Worm (Caenorhabditis elegans): ENCODE measurements around the gene T20G5.12.

Gene T20G5.12

DNA sequence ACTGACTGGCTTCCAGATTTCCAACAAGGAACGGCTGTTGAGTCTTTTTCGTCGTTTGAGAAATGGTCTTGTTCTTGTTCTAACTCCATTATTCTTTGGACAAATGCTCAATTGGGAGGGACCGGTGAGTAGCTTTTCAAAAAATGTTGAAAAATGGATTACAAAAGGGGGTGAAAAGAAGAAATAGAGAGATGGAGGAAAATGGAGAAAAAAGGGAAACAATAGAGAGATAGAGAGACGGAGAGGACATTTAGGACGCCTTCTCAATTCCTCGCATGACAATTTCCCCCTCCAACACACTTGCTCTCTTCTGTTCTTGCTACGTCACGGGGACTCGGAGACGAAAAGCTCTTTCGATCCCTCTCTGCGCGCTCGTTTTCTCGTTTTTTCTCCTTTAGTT lies 48.4 kb upstream of the T20G5.12 start (continued):
- TF ChIP-seq dpl-1 (GFP tag; optimal IDR thresholded peaks at IDR 0.05) = peak in 1 of 3 experiments; percentile 5
- peak; percentile 46 for TF ChIP-seq tbx-2 (tag; optimal IDR thresholded peaks at IDR 0.05)
- no peak for TF ChIP-seq skn-1 (tag; optimal IDR thresholded peaks at IDR 0.05)
- TF ChIP-seq jun-1 (tag; optimal IDR thresholded peaks at IDR 0.05) = no peak
- peak; percentile 14 for TF ChIP-seq C16A3.4 (tag; optimal IDR thresholded peaks at IDR 0.05)
- TF ChIP-seq ceh-63 (GFP tag; optimal IDR thresholded peaks at IDR 0.05) = no peak
- TF ChIP-seq lin-39 (tag; optimal IDR thresholded peaks at IDR 0.05) = no peak
- no peak for TF ChIP-seq ztf-11 (tag; optimal IDR thresholded peaks at IDR 0.05)
- TF ChIP-seq C34B4.2 (tag; optimal IDR thresholded peaks at IDR 0.05) = no peak
- TF ChIP-seq nhr-47 (tag; optimal IDR thresholded peaks at IDR 0.05) = peak; percentile 19
- no peak for TF ChIP-seq unc-130 (tag; optimal IDR thresholded peaks at IDR 0.05)
- peak; percentile 79 for TF ChIP-seq fkh-10 (GFP tag; optimal IDR thresholded peaks at IDR 0.05)
- no peak for TF ChIP-seq mef-2 (tag; optimal IDR thresholded peaks at IDR 0.05)
- TF ChIP-seq unc-30 (tag; optimal IDR thresholded peaks at IDR 0.05) = no peak
- TF ChIP-seq snpc-4 (tag; optimal IDR thresholded peaks at IDR 0.05) = peak; percentile 7
- peak; percentile 52 for TF ChIP-seq snu-23 (GFP tag; optimal IDR thresholded peaks at IDR 0.05)
- TF ChIP-seq grh-1 (GFP tag; IDR thresholded peaks at IDR 0.05) = no peak
- peak in 2 of 3 experiments; percentile 7 to 71 for TF ChIP-seq ceh-82 (tag; optimal IDR thresholded peaks at IDR 0.05)
- no peak for TF ChIP-seq mab-9 (GFP tag; IDR thresholded peaks at IDR 0.05)
- no peak for TF ChIP-seq mep-1 (tag; optimal IDR thresholded peaks at IDR 0.05)
- no peak for TF ChIP-seq nhr-12 (tag; optimal IDR thresholded peaks at IDR 0.05)
- peak; percentile 7 for TF ChIP-seq egl-13 (tag; optimal IDR thresholded peaks at IDR 0.05)
- TF ChIP-seq ceh-8 (GFP tag; optimal IDR thresholded peaks at IDR 0.05) = peak; percentile 49
- TF ChIP-seq unc-98 (GFP tag; IDR thresholded peaks at IDR 0.05) = no peak
- TF ChIP-seq xbp-1 (tag; optimal IDR thresholded peaks at IDR 0.05) = peak; percentile 1
- TF ChIP-seq sox-4 (tag; optimal IDR thresholded peaks at IDR 0.05) = no peak
- no peak for TF ChIP-seq nhr-90 (tag; optimal IDR thresholded peaks at IDR 0.05; ENCODE audit: poor library complexity)
- TF ChIP-seq nhr-76 (tag; optimal IDR thresholded peaks at IDR 0.05) = no peak
- TF ChIP-seq unc-86 (tag; optimal IDR thresholded peaks at IDR 0.05) = peak; percentile 50
- TF ChIP-seq swsn-7 (tag; optimal IDR thresholded peaks at IDR 0.05) = peak; percentile 35
- TF ChIP-seq hpl-2 (GFP tag; optimal IDR thresholded peaks at IDR 0.05) = no peak

DNA sequence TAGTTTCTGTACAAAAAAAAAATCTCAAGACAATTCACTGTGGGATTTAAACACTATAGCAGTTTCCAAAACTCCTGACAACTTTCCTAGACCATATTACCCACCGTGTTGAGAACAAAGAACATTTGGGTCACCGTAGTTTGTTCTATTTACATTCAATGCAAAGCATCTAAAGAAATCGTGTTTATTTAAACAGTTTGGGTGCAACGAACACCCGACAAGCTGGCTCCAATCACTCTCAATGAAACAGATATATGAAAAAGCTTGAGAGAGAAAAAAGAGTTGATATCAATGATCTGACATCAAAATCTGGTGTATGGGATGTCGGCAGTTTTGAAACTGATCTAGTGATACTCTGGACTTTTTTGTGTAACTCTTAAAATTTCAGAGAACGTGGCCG lies 46.4 kb upstream of the T20G5.12 start:
- TF ChIP-seq nhr-71 (tag; optimal IDR thresholded peaks at IDR 0.05) = peak; percentile 73
- TF ChIP-seq snu-23 (GFP tag; optimal IDR thresholded peaks at IDR 0.05) = peak; percentile 15
- TF ChIP-seq ztf-4 (tag; optimal IDR thresholded peaks at IDR 0.05) = peak; percentile 29
- peak; percentile 42 for TF ChIP-seq tbx-2 (tag; optimal IDR thresholded peaks at IDR 0.05)
- peak; percentile 34 for TF ChIP-seq lin-14 (GFP tag; optimal IDR thresholded peaks at IDR 0.05)
- peak; percentile 22; the same call in 1 of the 2 replicates for TF ChIP-seq nhr-19 (GFP tag; conservative IDR thresholded peaks at IDR 0.05)
- TF ChIP-seq nhr-28 (tag; optimal IDR thresholded peaks at IDR 0.05) = no peak
- no peak for TF ChIP-seq zip-4 (GFP tag; optimal IDR thresholded peaks at IDR 0.05)
- TF ChIP-seq lsy-2 (tag; optimal IDR thresholded peaks at IDR 0.05) = peak; percentile 14 to 16
- TF ChIP-seq nhr-20 (tag; optimal IDR thresholded peaks at IDR 0.05) = peak; percentile 5

DNA sequence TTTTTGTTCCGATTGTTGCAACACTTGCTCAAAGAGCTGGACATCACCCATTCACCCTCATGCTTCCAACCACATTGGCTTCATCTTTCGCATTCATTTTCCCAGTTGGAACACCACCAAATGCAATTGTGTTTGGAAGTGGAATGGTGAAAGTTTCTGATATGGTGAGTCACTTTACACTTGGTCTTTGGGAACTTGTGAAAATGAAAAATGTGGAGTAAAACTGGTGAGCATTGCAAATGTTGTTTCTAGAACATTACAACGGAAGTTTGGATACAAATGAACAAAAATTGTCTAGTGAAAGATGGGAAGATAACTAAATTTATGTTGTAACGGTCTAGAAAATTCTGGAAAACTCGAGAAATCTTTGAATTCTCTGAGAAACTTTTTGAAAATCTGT lies 45.1 kb upstream of the T20G5.12 start:
- no peak for TF ChIP-seq unc-62 (GFP tag; optimal IDR thresholded peaks at IDR 0.05)
- no peak for TF ChIP-seq blmp-1 (tag; optimal IDR thresholded peaks at IDR 0.05)
